Fruit fly (Drosophila melanogaster) whole organism, adult: Measurements from ENCODE around the gene Cwc25.

ENCODE experiments used
- CG11617 ChIP-seq: fragments of 200-800 bp; sonication (Bioruptor generic); optimal IDR thresholded peaks from 2 replicates; lab custom pipeline; 2017; ENCODE audit warnings: mild to moderate bottlenecking, missing biosample characterization, missing genetic modification reagents, missing genetic modification characterization
- CG12768 ChIP-seq: fragments of 200-800 bp; sonication (Bioruptor generic); optimal IDR thresholded peaks from 2 replicates; lab custom pipeline; 2017; ENCODE audit warnings: missing biosample characterization, missing genetic modification characterization, mild to moderate bottlenecking, moderate library complexity, missing genetic modification reagents
- CG14711 ChIP-seq: fragments of 200-800 bp; sonication (Bioruptor generic); optimal IDR thresholded peaks from 2 replicates; lab custom pipeline; 2018; ENCODE audit warnings: missing biosample characterization, mild to moderate bottlenecking, missing genetic modification characterization, moderate library complexity
- CG1620 ChIP-seq: fragments of 200-800 bp; sonication (Bioruptor generic); optimal IDR thresholded peaks from 2 replicates; lab custom pipeline; 2016; ENCODE audit warnings: missing biosample characterization, missing genetic modification characterization
- CG33017 ChIP-seq: fragments of 200-800 bp; sonication (Bioruptor generic); optimal IDR thresholded peaks from 2 replicates; lab custom pipeline; 2018; ENCODE audit warnings: missing biosample characterization, mild to moderate bottlenecking, missing genetic modification characterization, moderate library complexity
- CG5204 ChIP-seq: fragments of 200-800 bp; sonication (Bioruptor generic); optimal IDR thresholded peaks from 2 replicates; lab custom pipeline; 2016; ENCODE audit warnings: missing biosample characterization, missing genetic modification characterization
- CG7045 ChIP-seq: fragments of 200-800 bp; sonication (Bioruptor generic); optimal IDR thresholded peaks from 2 replicates; lab custom pipeline; 2017; ENCODE audit warnings: missing biosample characterization, mild to moderate bottlenecking, missing genetic modification characterization
- CG7101 ChIP-seq: fragments of 200-800 bp; sonication (Bioruptor generic); optimal IDR thresholded peaks from 2 replicates; lab custom pipeline; 2018; ENCODE audit warnings: missing biosample characterization, mild to moderate bottlenecking, missing genetic modification characterization, moderate library complexity
- Clk ChIP-seq: fragments of 200-800 bp; sonication (Bioruptor generic); optimal IDR thresholded peaks from 2 replicates; lab custom pipeline; 2017; ENCODE audit warnings: missing biosample characterization, missing genetic modification characterization
- Crg-1 ChIP-seq: fragments of 200-800 bp; sonication (Bioruptor generic); optimal IDR thresholded peaks from 2 replicates; lab custom pipeline; 2016; ENCODE audit warnings: missing biosample characterization, missing genetic modification characterization
- Hr96 ChIP-seq: fragments of 200-800 bp; sonication (Bioruptor generic); optimal IDR thresholded peaks from 2 replicates; lab custom pipeline; 2016; ENCODE audit warnings: missing biosample characterization, missing genetic modification characterization
- Mnt ChIP-seq: fragments of 200-800 bp; sonication (Bioruptor generic); optimal IDR thresholded peaks from 2 replicates; lab custom pipeline; 2016; ENCODE audit warnings: missing biosample characterization, mild to moderate bottlenecking, missing genetic modification characterization
- bab1 ChIP-seq: fragments of 200-800 bp; sonication (Bioruptor generic); optimal IDR thresholded peaks from 3 replicates; lab custom pipeline; 2019; ENCODE audit warnings: missing biosample characterization, mild to moderate bottlenecking, missing genetic modification characterization, moderate library complexity
- cic ChIP-seq: fragments of 200-800 bp; sonication (Bioruptor generic); optimal IDR thresholded peaks from 2 replicates; lab custom pipeline; 2017; ENCODE audit warnings: missing biosample characterization, mild to moderate bottlenecking, missing genetic modification characterization, moderate library complexity
- cnc ChIP-seq, 2 experiments: fragments of >200 bp; optimal IDR thresholded peaks; 2 replicates each; lab custom pipeline; 2017
- kay ChIP-seq: fragments of 200-800 bp; sonication (Bioruptor generic); peaks from one replicate; lab custom pipeline; 2016; ENCODE audit warnings: missing biosample characterization, missing genetic modification characterization, borderline replicate concordance
- ovo ChIP-seq: fragments of 200-800 bp; sonication (Bioruptor generic); optimal IDR thresholded peaks from 2 replicates; lab custom pipeline; 2016; ENCODE audit warnings: missing biosample characterization, missing genetic modification characterization
- pad ChIP-seq: fragments of 200-800 bp; sonication (Bioruptor generic); optimal IDR thresholded peaks from 3 replicates; lab custom pipeline; 2017; ENCODE audit warnings: missing biosample characterization, missing genetic modification characterization, mild to moderate bottlenecking, moderate library complexity, missing genetic modification reagents
- tj ChIP-seq: fragments of 200-800 bp; sonication (Bioruptor generic); optimal IDR thresholded peaks from 3 replicates; lab custom pipeline; 2017; ENCODE audit warnings: missing biosample characterization, mild to moderate bottlenecking, missing genetic modification characterization, moderate library complexity
- toe ChIP-seq: fragments of 200-800 bp; sonication (Bioruptor generic); optimal IDR thresholded peaks from 2 replicates; lab custom pipeline; 2016; ENCODE audit warnings: missing biosample characterization, missing genetic modification characterization

Gene Cwc25

dm6 chr2L:2752460-2753411 is 7.8 kb downstream of the Cwc25 start, which contains the start of gene Pgk:
Gene Pgk, minus strand, starts transcription at chr2L:2753068.
- TF ChIP-seq cnc (optimal IDR thresholded peaks at IDR 0.05; lab: Kevin White, UChicago): no peak
- peak; percentile 82 for TF ChIP-seq cic
- peak; percentile 85 for TF ChIP-seq CG5204 (GFP tag; lab: Kevin White, UChicago)
- peak; percentile 51 for TF ChIP-seq Crg-1 (GFP tag; lab: Kevin White, UChicago)
- TF ChIP-seq CG7045 (GFP tag; lab: Kevin White, UChicago): peak; percentile 75
- no peak for TF ChIP-seq toe (GFP tag; lab: Kevin White, UChicago)
- TF ChIP-seq kay (GFP tag; lab: Kevin White, UChicago): peak; percentile 62
- TF ChIP-seq CG7101 (tag; lab: Kevin White, UChicago): peak; percentile 82
- TF ChIP-seq CG12768 (GFP tag; lab: Kevin White, UChicago): peak; percentile 89
- peak; percentile 78 for TF ChIP-seq Mnt (GFP tag; lab: Kevin White, UChicago)
- TF ChIP-seq CG1620 (GFP tag; lab: Kevin White, UChicago): peak; percentile 49
- peak; percentile 71 for TF ChIP-seq CG14711 (tag; lab: Kevin White, UChicago)
- peak; percentile 73 for TF ChIP-seq bab1 (GFP tag; lab: Kevin White, UChicago)
- TF ChIP-seq CG11617: peak; percentile 79
- peak; percentile 4 for TF ChIP-seq pad (GFP tag; lab: Kevin White, UChicago)
- peak; percentile 90 for TF ChIP-seq CG33017 (tag; lab: Kevin White, UChicago)
- peak; percentile 83 for TF ChIP-seq Hr96 (GFP tag; lab: Kevin White, UChicago)
- TF ChIP-seq Clk (GFP tag; lab: Kevin White, UChicago): no peak
- TF ChIP-seq ovo (GFP tag; lab: Kevin White, UChicago): peak; percentile 70
- peak; percentile 45 for TF ChIP-seq tj (GFP tag; lab: Kevin White, UChicago)

dm6 chr2L:2753789-2754436 is 9.0 kb downstream of the Cwc25 start:
- peak; percentile 79 for TF ChIP-seq cic
- peak; percentile 21 for TF ChIP-seq ovo (GFP tag; lab: Kevin White, UChicago)
- no peak for TF ChIP-seq CG14711 (tag; lab: Kevin White, UChicago)
- TF ChIP-seq CG7045 (GFP tag; lab: Kevin White, UChicago): no peak
- no peak for TF ChIP-seq Clk (GFP tag; lab: Kevin White, UChicago)
- peak; percentile 61 for TF ChIP-seq tj (GFP tag; lab: Kevin White, UChicago)

dm6 chr2L:2754437-2755322 is 9.8 kb downstream of the Cwc25 start:
- TF ChIP-seq bab1 (GFP tag; lab: Kevin White, UChicago): peak; percentile 42
- TF ChIP-seq tj (GFP tag; lab: Kevin White, UChicago): peak; percentile 3
- peak; percentile 56 for TF ChIP-seq Mnt (GFP tag; lab: Kevin White, UChicago)
- no peak for TF ChIP-seq cic
- TF ChIP-seq CG5204 (GFP tag; lab: Kevin White, UChicago): no peak
- peak; percentile 88 for TF ChIP-seq CG11617
- TF ChIP-seq CG12768 (GFP tag; lab: Kevin White, UChicago): peak; percentile 89
- no peak for TF ChIP-seq CG1620 (GFP tag; lab: Kevin White, UChicago)
- peak; percentile 70 for TF ChIP-seq toe (GFP tag; lab: Kevin White, UChicago)
- TF ChIP-seq Hr96 (GFP tag; lab: Kevin White, UChicago): peak; percentile 79
- TF ChIP-seq kay (GFP tag; lab: Kevin White, UChicago): peak; percentile 93
- peak; percentile 90 for TF ChIP-seq CG33017 (tag; lab: Kevin White, UChicago)
- TF ChIP-seq CG7045 (GFP tag; lab: Kevin White, UChicago): peak; percentile 92
- TF ChIP-seq Crg-1 (GFP tag; lab: Kevin White, UChicago): peak; percentile 41
- peak; percentile 77 for TF ChIP-seq CG14711 (tag; lab: Kevin White, UChicago)
- TF ChIP-seq Clk (GFP tag; lab: Kevin White, UChicago): peak; percentile 77
- TF ChIP-seq ovo (GFP tag; lab: Kevin White, UChicago): peak; percentile 34
- TF ChIP-seq cnc (optimal IDR thresholded peaks at IDR 0.05; lab: Kevin White, UChicago): no peak
- TF ChIP-seq CG7101 (tag; lab: Kevin White, UChicago): peak; percentile 82
- peak; percentile 66 for TF ChIP-seq pad (GFP tag; lab: Kevin White, UChicago)

DNA sequence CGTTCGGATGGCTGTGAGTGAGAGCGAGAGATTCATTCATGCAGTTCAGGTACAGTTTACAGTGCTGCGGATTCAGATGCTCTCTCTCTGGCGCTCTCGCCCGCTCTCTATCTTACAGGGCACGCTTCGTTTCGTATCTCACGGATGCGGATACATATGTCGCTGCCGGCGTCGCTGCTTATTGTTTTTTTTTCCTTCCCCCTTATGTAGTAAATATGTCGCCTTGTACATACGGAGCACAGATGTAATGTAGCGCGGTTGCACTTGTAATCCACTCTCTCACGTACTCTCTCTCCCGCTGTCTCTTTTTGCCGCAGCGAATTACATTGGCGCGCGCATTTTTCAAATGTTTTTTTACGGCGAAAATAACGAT is 10.4 kb downstream of the Cwc25 start:
- TF ChIP-seq cic (peak; percentile 93), Mnt (GFP tag; lab: Kevin White, UChicago) (peak; percentile 76), kay (GFP tag; lab: Kevin White, UChicago) (no peak), CG12768 (GFP tag; lab: Kevin White, UChicago) (no peak)
